Worm (Caenorhabditis elegans) whole organism, midembryonic: ENCODE results near the gene C10C6.3.
"Not testable (repeated sequence)": the region's sequence is repeated elsewhere in the genome, so short reads cannot be mapped to it uniquely, and the experiment has no call there.

Experiments used
- T22C8.4 ChIP-seq: fragments of 200-800 bp; sonication (Bioruptor generic); IDR thresholded peaks from 2 replicates; pipeline ENCODE4 v1.3.6; 2022; ENCODE audit warnings: missing genetic modification characterization, missing compliant biosample characterization
- cog-1 ChIP-seq: sonication (generic microtip); optimal IDR thresholded peaks from 2 replicates; lab custom pipeline; 2016; ENCODE audit warnings: missing genetic modification characterization, missing compliant biosample characterization
- flt-1 ChIP-seq: fragments of 200-800 bp; sonication (Bioruptor generic); IDR thresholded peaks from 2 replicates; pipeline ENCODE4 v1.3.6; 2022; ENCODE audit warnings: missing genetic modification characterization, missing compliant biosample characterization
- klf-2 ChIP-seq: fragments of 200-800 bp; sonication (Bioruptor generic); conservative IDR thresholded peaks from 2 replicates; pipeline ENCODE4 v1.3.6; 2022; ENCODE audit warnings: missing genetic modification reagents, missing genetic modification characterization, missing compliant biosample characterization
- med-1 ChIP-seq: sonication (generic microtip); optimal IDR thresholded peaks from 2 replicates; lab custom pipeline; 2017; ENCODE audit warnings: missing genetic modification characterization, mild to moderate bottlenecking, missing compliant biosample characterization, antibody characterized with exemption, missing genetic modification reagents; ENCODE audit not compliant: insufficient read depth
- ref-1 ChIP-seq: fragments of 200-800 bp; sonication (Bioruptor generic); conservative IDR thresholded peaks from 2 replicates; pipeline ENCODE4 v1.3.6; 2022; ENCODE audit warnings: missing genetic modification reagents, missing genetic modification characterization, missing compliant biosample characterization
- tab-1 ChIP-seq: fragments of 200-800 bp; sonication (Bioruptor generic); IDR thresholded peaks from 2 replicates; pipeline ENCODE4 v1.3.6; 2022; ENCODE audit warnings: missing genetic modification characterization, missing compliant biosample characterization
- ztf-23 ChIP-seq: fragments of 200-800 bp; sonication (Bioruptor generic); IDR thresholded peaks from 2 replicates; pipeline ENCODE4 v1.3.6; 2022; ENCODE audit warnings: missing genetic modification reagents, missing genetic modification characterization, missing compliant biosample characterization
- ztf-29 ChIP-seq: fragments of 200-800 bp; sonication (Bioruptor generic); IDR thresholded peaks from 2 replicates; pipeline ENCODE4 v1.3.6; 2022; ENCODE audit warnings: missing genetic modification reagents, missing genetic modification characterization, missing compliant biosample characterization

The C10C6.3 gene

DNA sequence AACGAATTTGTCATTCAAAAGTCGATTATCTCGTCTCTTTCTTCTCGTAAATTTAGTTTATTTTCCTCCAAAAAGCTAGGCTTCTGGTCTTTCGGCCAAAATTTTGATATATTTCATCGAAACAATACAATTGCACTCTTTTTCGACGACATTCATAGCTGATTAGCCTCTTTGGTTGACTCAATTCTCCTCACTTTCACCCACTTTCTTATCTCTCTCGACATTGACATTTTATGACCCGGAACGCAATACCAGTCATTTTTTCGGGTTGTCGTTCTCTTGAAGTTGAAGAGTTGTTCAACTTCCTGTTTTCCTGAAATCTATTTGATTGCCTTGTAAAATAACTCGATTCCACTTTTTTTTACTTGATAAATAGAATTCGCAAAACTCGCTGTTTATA lies 30.4 kb downstream of the C10C6.3 start:
- TF ChIP-seq cog-1 (no peak), tab-1 (GFP tag; lab: Robert Waterston, UW) (no peak), flt-1 (GFP tag; lab: Robert Waterston, UW) (no peak), med-1 (GFP tag; lab: Kevin White, UChicago) (no peak), ztf-29 (GFP tag; lab: Robert Waterston, UW) (no peak), klf-2 (GFP tag; lab: Robert Waterston, UW) (no peak), ref-1 (no peak), T22C8.4 (no peak), ztf-23 (GFP tag; lab: Robert Waterston, UW) (no peak)

- no peak for TF ChIP-seq T22C8.4
- no peak for TF ChIP-seq ref-1
- no peak for TF ChIP-seq klf-2 (GFP tag; lab: Robert Waterston, UW)
- no peak for TF ChIP-seq tab-1 (GFP tag; lab: Robert Waterston, UW)
- no peak for TF ChIP-seq ztf-23 (GFP tag; lab: Robert Waterston, UW)
- no peak for TF ChIP-seq cog-1
- TF ChIP-seq med-1 (GFP tag; lab: Kevin White, UChicago): no peak
- TF ChIP-seq ztf-29 (GFP tag; lab: Robert Waterston, UW): no peak
Measured at ce11 chrIV:11433709-11434108, 31.3 kb downstream of the C10C6.3 start.

- no peak for TF ChIP-seq ztf-23 (GFP tag; lab: Robert Waterston, UW)
- TF ChIP-seq T22C8.4: no peak
- TF ChIP-seq ztf-29 (GFP tag; lab: Robert Waterston, UW): no peak
- TF ChIP-seq tab-1 (GFP tag; lab: Robert Waterston, UW): no peak
- no peak for TF ChIP-seq ref-1
- no peak for TF ChIP-seq flt-1 (GFP tag; lab: Robert Waterston, UW)
- TF ChIP-seq med-1 (GFP tag; lab: Kevin White, UChicago): no peak
- no peak for TF ChIP-seq klf-2 (GFP tag; lab: Robert Waterston, UW)
- TF ChIP-seq cog-1: no peak
Measured at ce11 chrIV:11431448-11431847, 33.6 kb downstream of the C10C6.3 start.

DNA sequence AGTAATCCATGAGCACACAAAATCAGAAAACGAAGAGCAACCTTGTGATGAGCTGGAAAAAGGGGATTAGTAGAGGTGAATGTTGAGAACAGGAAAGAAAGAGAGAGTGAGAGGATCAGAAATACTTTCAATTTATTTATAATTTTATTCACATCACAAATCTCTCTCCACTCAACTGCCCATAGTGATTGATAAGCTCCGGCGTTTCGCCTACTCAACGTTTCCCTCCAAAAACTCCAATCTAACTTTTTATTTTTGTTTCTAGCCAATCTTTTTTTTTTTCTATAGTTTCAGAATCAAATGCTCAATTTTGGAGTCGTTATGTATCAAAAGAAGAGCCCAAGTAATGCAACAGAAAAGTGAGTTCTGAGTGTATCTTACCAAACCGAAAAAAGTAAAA lies 39.6 kb downstream of the C10C6.3 start, which contains the start of gene kin-4:
kin-4 (plus strand) TSS at position 301 of the 400 bp plus-strand sequence.
- no peak for TF ChIP-seq T22C8.4
- no peak for TF ChIP-seq med-1 (GFP tag; lab: Kevin White, UChicago)
- TF ChIP-seq klf-2 (GFP tag; lab: Robert Waterston, UW): no peak

DNA sequence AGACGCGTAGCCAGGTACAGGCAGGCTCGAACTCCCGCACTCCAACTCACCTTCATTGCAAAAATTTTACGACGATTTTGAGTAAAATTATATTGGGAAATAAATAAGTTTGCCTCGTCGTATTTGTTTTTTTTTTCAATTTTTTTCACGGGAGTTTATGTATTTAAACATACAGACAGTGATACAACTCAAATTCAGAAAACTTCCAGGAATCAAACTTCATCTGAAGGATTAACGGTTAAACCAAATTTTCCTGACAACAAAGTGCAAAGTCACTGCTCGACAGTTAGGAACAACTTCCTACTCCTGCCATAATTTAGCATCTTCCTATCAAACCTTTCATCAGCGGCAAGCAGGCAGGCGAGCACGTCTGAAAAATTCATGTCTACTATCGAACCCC lies 40.2 kb downstream of the C10C6.3 start, which contains the start of gene F22B3.8:
F22B3.8 (minus strand) TSS at position 101 of the 400 bp plus-strand sequence.
- TF ChIP-seq flt-1 (GFP tag; lab: Robert Waterston, UW) (no peak), T22C8.4 (no peak), cog-1 (no peak), ztf-29 (GFP tag; lab: Robert Waterston, UW) (no peak), klf-2 (GFP tag; lab: Robert Waterston, UW) (no peak), med-1 (GFP tag; lab: Kevin White, UChicago) (no peak), tab-1 (GFP tag; lab: Robert Waterston, UW) (no peak)

- TF ChIP-seq tab-1 (GFP tag; lab: Robert Waterston, UW): no peak
- TF ChIP-seq ref-1: no peak
- TF ChIP-seq med-1 (GFP tag; lab: Kevin White, UChicago): no peak
- no peak for TF ChIP-seq T22C8.4
- TF ChIP-seq ztf-23 (GFP tag; lab: Robert Waterston, UW): no peak
- no peak for TF ChIP-seq klf-2 (GFP tag; lab: Robert Waterston, UW)
- TF ChIP-seq ztf-29 (GFP tag; lab: Robert Waterston, UW): no peak
- TF ChIP-seq cog-1: no peak
- no peak for TF ChIP-seq flt-1 (GFP tag; lab: Robert Waterston, UW)
Measured at ce11 chrIV:11421696-11422095, 43.3 kb downstream of the C10C6.3 start, which contains the start of gene F22B3.7. TSS of gene F22B3.7 (minus strand) at chrIV:11421796.

DNA sequence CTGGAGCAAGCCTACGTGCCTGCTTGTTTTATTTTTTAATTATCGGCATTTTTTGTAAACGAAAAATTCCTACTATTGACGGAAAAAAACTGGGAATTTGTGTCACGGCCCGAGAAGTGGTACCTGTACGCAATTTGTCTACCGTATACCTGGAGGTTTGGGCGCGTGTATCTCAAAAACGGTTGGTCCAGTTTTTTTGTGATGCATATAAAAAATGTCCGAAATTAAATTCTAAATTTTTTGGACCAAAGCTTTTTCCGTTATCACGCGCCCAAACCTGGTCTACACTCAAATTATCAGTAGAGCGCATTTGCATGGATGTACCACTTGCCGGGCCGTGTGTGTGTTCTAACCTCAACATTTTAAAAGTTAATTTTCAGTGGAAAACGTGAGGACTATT lies 48.3 kb downstream of the C10C6.3 start, which contains the start of gene F22B3.5:
F22B3.5 (minus strand) TSS at position 101 of the 400 bp plus-strand sequence.
- not testable (repeated sequence) for TF ChIP-seq med-1 (GFP tag; lab: Kevin White, UChicago); T22C8.4; klf-2 (GFP tag; lab: Robert Waterston, UW)

DNA sequence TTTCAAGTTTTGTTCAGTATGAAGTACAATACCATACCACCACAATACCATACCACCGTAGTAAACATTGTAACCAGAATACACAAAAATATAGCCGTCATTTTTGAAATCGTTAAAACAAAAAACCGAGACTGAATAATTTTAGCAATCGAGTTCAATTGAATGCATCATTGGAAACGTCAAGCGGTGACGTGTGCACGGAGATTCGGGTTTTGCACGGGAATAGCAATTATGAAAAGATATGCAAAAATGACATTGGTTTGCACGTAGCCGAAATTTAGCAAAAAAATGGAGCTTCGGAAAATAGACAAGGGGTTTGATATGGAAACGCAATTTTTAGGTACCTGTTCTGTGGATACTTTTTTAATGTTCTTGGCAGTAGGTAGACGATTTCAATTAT lies 50.1 kb downstream of the C10C6.3 start, which contains the start of gene F22B3.10:
F22B3.10 (minus strand) TSS at position 101 of the 400 bp plus-strand sequence.
- TF ChIP-seq ztf-29 (GFP tag; lab: Robert Waterston, UW) (no peak), flt-1 (GFP tag; lab: Robert Waterston, UW) (no peak), med-1 (GFP tag; lab: Kevin White, UChicago) (no peak)
